Fruit fly (Drosophila melanogaster): ENCODE measurements around the gene Ets65A.
A peak's percentile ranks its signal among the peaks of the same experiment; 100 is the strongest.

The Ets65A gene

dm6 chr3L:6125409-6125689, 27.9 kb downstream of the Ets65A start:
- no peak for TF ChIP-seq MTF-1 (GFP tag; optimal IDR thresholded peaks at IDR 0.05; ENCODE audit: borderline replicate concordance)
- peak; percentile 60 for TF ChIP-seq D (optimal IDR thresholded peaks at IDR 0.05)
- no peak for TF ChIP-seq D (GFP tag; optimal IDR thresholded peaks at IDR 0.05)
- TF ChIP-seq CG5180 (GFP tag; optimal IDR thresholded peaks at IDR 0.05) = peak; percentile 75

- TF ChIP-seq vvl (GFP tag; IDR thresholded peaks at IDR 0.05) = peak; percentile 84
- TF ChIP-seq CG1647 (GFP tag; optimal IDR thresholded peaks at IDR 0.05) = no peak
- peak in 1 of 3 experiments; percentile 38 for TF ChIP-seq lola (GFP tag; optimal IDR thresholded peaks at IDR 0.05)
- TF ChIP-seq amos (GFP tag; IDR thresholded peaks at IDR 0.05; ENCODE audit: partially characterized antibody) = peak; percentile 12; the same call in 1 of the 2 replicates
- TF ChIP-seq lilli (GFP tag; optimal IDR thresholded peaks at IDR 0.05) = no peak
- peak; percentile 24 for TF ChIP-seq pros (GFP tag; optimal IDR thresholded peaks at IDR 0.05)
- TF ChIP-seq zen (tag; optimal IDR thresholded peaks at IDR 0.05) = peak; percentile 63
- TF ChIP-seq Vsx1 (GFP tag; optimal IDR thresholded peaks at IDR 0.05) = peak; percentile 48
- peak; percentile 88 for TF ChIP-seq CG11247 (GFP tag; IDR thresholded peaks at IDR 0.05)
These were observed 32.2 kb downstream of the Ets65A start for dm6 chr3L:6129591-6129990.

- TF ChIP-seq abd-A (tag; optimal IDR thresholded peaks at IDR 0.05) (peak; percentile 70), CG3163 (GFP tag; optimal IDR thresholded peaks at IDR 0.05) (no peak), CG13894 (tag; optimal IDR thresholded peaks at IDR 0.05) (peak; percentile 56), Rfx (GFP tag; IDR thresholded peaks at IDR 0.05) (0 out of 2 replicates have a peak, but pooled peaks have one; percentile 11), vvl (GFP tag; IDR thresholded peaks at IDR 0.05) (peak; percentile 47)
These were observed 33.5 kb downstream of the Ets65A start, which contains the start of gene Lcp65Ag3 for dm6 chr3L:6130944-6131343. TSS of gene Lcp65Ag3 (minus strand) at chr3L:6130989.

dm6 chr3L:6132009-6132408, 34.6 kb downstream of the Ets65A start, which contains the start of gene Cpr65Au:
TSS of gene Cpr65Au (minus strand) at chr3L:6132109.
- no peak for TF ChIP-seq Hey (tag; optimal IDR thresholded peaks at IDR 0.05)
- no peak for TF ChIP-seq Med (GFP tag)
- no peak for TF ChIP-seq CG12391 (tag; optimal IDR thresholded peaks at IDR 0.05)
- TF ChIP-seq ash1 (GFP tag; optimal IDR thresholded peaks at IDR 0.05) = no peak
- TF ChIP-seq Aef1 (GFP tag; IDR thresholded peaks at IDR 0.05) = no peak
- TF ChIP-seq dmrt99B (tag; optimal IDR thresholded peaks at IDR 0.05) = no peak
- TF ChIP-seq grau (tag; optimal IDR thresholded peaks at IDR 0.05) = no peak
- TF ChIP-seq YL-1 (GFP tag; optimal IDR thresholded peaks at IDR 0.05) = no peak
- no peak for TF ChIP-seq gro (GFP tag; optimal IDR thresholded peaks at IDR 0.05)
- no peak for TF ChIP-seq CG16813 (GFP tag; IDR thresholded peaks at IDR 0.05; ENCODE audit: partially characterized antibody)
- TF ChIP-seq Kr (GFP tag; optimal IDR thresholded peaks at IDR 0.05) = no peak

- TF ChIP-seq amos (GFP tag; IDR thresholded peaks at IDR 0.05; ENCODE audit: partially characterized antibody) (peak; percentile 8; the same call in 1 of the 2 replicates), chinmo (GFP tag; IDR thresholded peaks at IDR 0.05; ENCODE audit: partially characterized antibody) (0 out of 4 replicates have a peak, but pooled peaks have one; percentile 12), pita (GFP tag; optimal IDR thresholded peaks at IDR 0.05) (no peak), abd-A (tag; optimal IDR thresholded peaks at IDR 0.05) (peak; percentile 18), CG13894 (tag; optimal IDR thresholded peaks at IDR 0.05) (peak; percentile 96), CG8290 (GFP tag; optimal IDR thresholded peaks at IDR 0.05) (no peak), CG8290 (tag; optimal IDR thresholded peaks at IDR 0.05) (no peak), sd (tag; optimal IDR thresholded peaks at IDR 0.05) (peak; percentile 6)
These were observed 36.1 kb downstream of the Ets65A start, which contains the start of gene Lcp65Ag2 for dm6 chr3L:6133546-6133945. TSS of gene Lcp65Ag2 (minus strand) at chr3L:6133593.
